Worm (Caenorhabditis elegans) whole organism, L2 larva: ENCODE results near the gene ser-7.

ENCODE experiments used
- ceh-82 ChIP-seq: fragments of 150-350 bp; optimal IDR thresholded peaks from 2 replicates; lab custom pipeline; 2014; ENCODE audit warnings: missing biosample characterization, missing genetic modification characterization
- mab-5 ChIP-seq: fragments of 150-350 bp; optimal IDR thresholded peaks from 2 replicates; lab custom pipeline; 2014; ENCODE audit warnings: missing biosample characterization, missing genetic modification characterization
- mbf-1 ChIP-seq: sonication (generic microtip); optimal IDR thresholded peaks from 2 replicates; lab custom pipeline; 2017; ENCODE audit warnings: missing biosample characterization, missing genetic modification characterization
- peb-1 ChIP-seq: fragments of 150-350 bp; optimal IDR thresholded peaks from 2 replicates; lab custom pipeline; 2014; ENCODE audit warnings: missing biosample characterization, missing genetic modification characterization
- unc-55 ChIP-seq: fragments of 150-350 bp; sonication (generic microtip); optimal IDR thresholded peaks from 3 replicates; lab custom pipeline; 2014; ENCODE audit warnings: missing biosample characterization, missing genetic modification reagents, missing genetic modification characterization
- unc-62 ChIP-seq: fragments of 150-350 bp; optimal IDR thresholded peaks from 2 replicates; lab custom pipeline; 2014; ENCODE audit warnings: missing biosample characterization, missing genetic modification reagents, missing genetic modification characterization

DNA sequence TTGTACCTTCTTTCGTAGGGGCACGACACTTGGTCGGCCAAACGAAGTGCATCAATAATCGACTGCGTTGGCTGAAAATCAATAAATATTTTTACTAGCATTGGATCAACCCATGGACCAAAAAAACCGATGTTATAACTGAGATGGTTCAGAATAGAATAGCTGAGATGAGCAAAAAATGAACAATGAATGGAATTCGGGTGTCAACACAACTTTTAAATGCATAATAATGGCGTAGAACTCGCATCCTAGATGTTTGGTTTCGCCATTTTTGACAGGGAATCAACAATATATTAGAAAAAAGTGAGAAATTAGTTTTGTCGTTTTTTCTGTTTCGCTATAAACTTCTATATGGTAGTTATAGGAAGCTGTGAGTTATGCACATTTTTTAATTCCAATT, 9.1 kb upstream of the ser-7 start, which contains the start of gene F54G2.1:
- TF ChIP-seq mab-5 (tag; lab: Kevin White, UChicago), result no peak
- no peak for TF ChIP-seq unc-62 (GFP tag; lab: Kevin White, UChicago)
- TF ChIP-seq peb-1, result no peak
- TF ChIP-seq mbf-1 (tag; lab: Kevin White, UChicago), result no peak
- no peak for TF ChIP-seq ceh-82
- TF ChIP-seq unc-55 (GFP tag; lab: Kevin White, UChicago), result no peak
